Fruit fly (Drosophila melanogaster) whole organism, embryonic: ENCODE data around the gene Muc68D.

ENCODE experiments used
- BEAF-32 ChIP-seq: fragments of 200-800 bp; sonication (Bioruptor generic); optimal IDR thresholded peaks from 3 replicates; lab custom pipeline; 2017; ENCODE audit warnings: missing biosample characterization, missing genetic modification characterization, mild to moderate bottlenecking, moderate library complexity, missing genetic modification reagents
- Bdp1 ChIP-seq: fragments of 200-800 bp; sonication (Bioruptor generic); optimal IDR thresholded peaks from 3 replicates; lab custom pipeline; 2016; ENCODE audit warnings: missing biosample characterization, missing genetic modification characterization
- BtbVII ChIP-seq: fragments of 200-800 bp; sonication (Bioruptor generic); optimal IDR thresholded peaks from 3 replicates; lab custom pipeline; 2017; ENCODE audit warnings: missing biosample characterization, mild to moderate bottlenecking, missing genetic modification characterization
- CG10321 ChIP-seq: fragments of 200-800 bp; sonication (Bioruptor generic); IDR thresholded peaks from 2 replicates; pipeline ENCODE4 v1.3.6; 2022; ENCODE audit warnings: missing biosample characterization, missing genetic modification characterization
- CG10462 ChIP-seq: fragments of 200-800 bp; sonication (Bioruptor generic); optimal IDR thresholded peaks from 2 replicates; lab custom pipeline; 2016; ENCODE audit warnings: missing biosample characterization, missing genetic modification characterization
- CG11456 ChIP-seq: fragments of 200-800 bp; sonication (Bioruptor generic); IDR thresholded peaks from 3 replicates; pipeline ENCODE4 v1.3.6; 2022; ENCODE audit warnings: missing biosample characterization, missing genetic modification characterization
- CG11504 ChIP-seq: fragments of 200-800 bp; sonication (Bioruptor generic); optimal IDR thresholded peaks from 3 replicates; lab custom pipeline; 2019; ENCODE audit warnings: missing biosample characterization, mild to moderate bottlenecking, missing genetic modification characterization, moderate library complexity
- CG12219 ChIP-seq: fragments of 200-800 bp; sonication (Bioruptor generic); optimal IDR thresholded peaks from 3 replicates; lab custom pipeline; 2018; ENCODE audit warnings: missing biosample characterization, mild to moderate bottlenecking, missing genetic modification characterization
- CG12391 ChIP-seq: fragments of 200-800 bp; sonication (Bioruptor generic); optimal IDR thresholded peaks from 3 replicates; lab custom pipeline; 2018; ENCODE audit warnings: missing biosample characterization, mild to moderate bottlenecking, missing genetic modification characterization, moderate library complexity
- CG13287 ChIP-seq: fragments of 200-800 bp; sonication (Bioruptor generic); IDR thresholded peaks from 2 replicates; pipeline ENCODE4 v1.3.6; 2022; ENCODE audit warnings: missing biosample characterization, missing genetic modification characterization; ENCODE audit not compliant: partially characterized antibody
- CG14710 ChIP-seq: fragments of 200-800 bp; sonication (Bioruptor generic); optimal IDR thresholded peaks from 3 replicates; lab custom pipeline; 2019; ENCODE audit warnings: missing biosample characterization, mild to moderate bottlenecking, missing genetic modification characterization, moderate library complexity
- CG15073 ChIP-seq: fragments of 200-800 bp; sonication (Bioruptor generic); optimal IDR thresholded peaks from 2 replicates; lab custom pipeline; 2016; ENCODE audit warnings: missing biosample characterization, missing genetic modification characterization
- CG1603 ChIP-seq: fragments of 200-800 bp; sonication (Bioruptor generic); optimal IDR thresholded peaks from 2 replicates; lab custom pipeline; 2019; ENCODE audit warnings: missing biosample characterization, mild to moderate bottlenecking, missing genetic modification characterization, moderate library complexity
- CG16863 ChIP-seq: fragments of 200-800 bp; sonication (Bioruptor generic); optimal IDR thresholded peaks from 3 replicates; lab custom pipeline; 2016; ENCODE audit warnings: missing biosample characterization, missing genetic modification characterization
- CG17186 ChIP-seq: fragments of 200-800 bp; sonication (Bioruptor generic); optimal IDR thresholded peaks from 3 replicates; lab custom pipeline; 2017; ENCODE audit warnings: missing biosample characterization, missing genetic modification reagents, missing genetic modification characterization
- CG17912 ChIP-seq: fragments of 200-800 bp; sonication (Bioruptor generic); optimal IDR thresholded peaks from 2 replicates; lab custom pipeline; 2018; ENCODE audit warnings: missing biosample characterization, mild to moderate bottlenecking, missing genetic modification characterization
- CG18619 ChIP-seq: fragments of 200-800 bp; sonication (Bioruptor generic); optimal IDR thresholded peaks from 3 replicates; lab custom pipeline; 2017; ENCODE audit warnings: missing biosample characterization, mild to moderate bottlenecking, missing genetic modification characterization
- CG2116 ChIP-seq: fragments of 200-800 bp; sonication (Bioruptor generic); optimal IDR thresholded peaks from 3 replicates; lab custom pipeline; 2018; ENCODE audit warnings: missing biosample characterization, mild to moderate bottlenecking, missing genetic modification characterization
- CG4360 ChIP-seq: fragments of 200-800 bp; sonication (Bioruptor generic); IDR thresholded peaks from 2 replicates; pipeline ENCODE4 v1.3.6; 2022; ENCODE audit warnings: missing biosample characterization, missing genetic modification characterization
- CG6254 ChIP-seq: fragments of 200-800 bp; sonication (Bioruptor generic); optimal IDR thresholded peaks from 3 replicates; lab custom pipeline; 2017; ENCODE audit warnings: mild to moderate bottlenecking, missing biosample characterization, missing genetic modification reagents, missing genetic modification characterization
- CG7839 ChIP-seq: fragments of 200-800 bp; sonication (Bioruptor generic); optimal IDR thresholded peaks from 3 replicates; lab custom pipeline; 2018; ENCODE audit warnings: missing biosample characterization, mild to moderate bottlenecking, missing genetic modification characterization, moderate library complexity
- CG8290 ChIP-seq, 3 experiments: fragments of 200-800 bp; sonication (Bioruptor generic); optimal IDR thresholded peaks; 2 replicates each; lab custom pipeline; 2016 to 2019; ENCODE audit warnings: missing biosample characterization in 3 of 3, missing genetic modification characterization in 3 of 3, mild to moderate bottlenecking in 2 of 3, moderate library complexity in 1 of 3
- Camta ChIP-seq: fragments of 200-800 bp; sonication (Bioruptor generic); optimal IDR thresholded peaks from 2 replicates; lab custom pipeline; 2016; ENCODE audit warnings: missing biosample characterization, missing genetic modification characterization
- CkIIα-i1 ChIP-seq: fragments of 200-800 bp; sonication (Bioruptor generic); IDR thresholded peaks from 2 replicates; pipeline ENCODE4 v1.3.6; 2022; ENCODE audit warnings: missing biosample characterization, missing genetic modification characterization
- E2f2 ChIP-seq: fragments of 200-800 bp; sonication (Bioruptor generic); IDR thresholded peaks from 2 replicates; pipeline ENCODE4 v1.3.6; 2022; ENCODE audit warnings: missing biosample characterization, missing genetic modification characterization
- Ets97D ChIP-seq: fragments of 200-800 bp; sonication (Bioruptor generic); optimal IDR thresholded peaks from 3 replicates; lab custom pipeline; 2016; ENCODE audit warnings: missing biosample characterization, missing genetic modification characterization
- Fer1 ChIP-seq: fragments of 200-800 bp; sonication (Bioruptor generic); optimal IDR thresholded peaks from 2 replicates; lab custom pipeline; 2017; ENCODE audit warnings: missing biosample characterization, mild to moderate bottlenecking, missing genetic modification characterization
- Hr3 ChIP-seq: fragments of 200-800 bp; sonication (Bioruptor generic); optimal IDR thresholded peaks from 3 replicates; lab custom pipeline; 2016; ENCODE audit warnings: missing biosample characterization, missing genetic modification characterization
- MBD-R2 ChIP-seq: fragments of 200-800 bp; sonication (Bioruptor generic); IDR thresholded peaks from 2 replicates; pipeline ENCODE4 v1.3.6; 2022; ENCODE audit warnings: missing biosample characterization, missing genetic modification characterization
- Sry-δ ChIP-seq: fragments of 200-800 bp; sonication (Bioruptor generic); optimal IDR thresholded peaks from 2 replicates; lab custom pipeline; 2016; ENCODE audit warnings: missing biosample characterization, missing genetic modification characterization
- Xrp1 ChIP-seq: fragments of 200-800 bp; sonication (Bioruptor generic); IDR thresholded peaks from 2 replicates; pipeline ENCODE4 v1.3.6; 2022; ENCODE audit warnings: missing biosample characterization, missing genetic modification characterization
- chinmo ChIP-seq: fragments of 200-800 bp; sonication (Bioruptor generic); IDR thresholded peaks from 4 replicates; pipeline ENCODE4 v1.3.6; 2022; ENCODE audit warnings: missing biosample characterization, missing genetic modification characterization; ENCODE audit not compliant: partially characterized antibody
- dm ChIP-seq: fragments of 200-800 bp; sonication (Bioruptor generic); optimal IDR thresholded peaks from 3 replicates; lab custom pipeline; 2016; ENCODE audit warnings: missing biosample characterization, missing genetic modification characterization
- ewg ChIP-seq: fragments of 200-800 bp; sonication (Bioruptor generic); optimal IDR thresholded peaks from 3 replicates; lab custom pipeline; 2017; ENCODE audit warnings: mild to moderate bottlenecking, missing biosample characterization, missing genetic modification reagents, missing genetic modification characterization
- gfzf ChIP-seq: fragments of 200-800 bp; sonication (Bioruptor generic); optimal IDR thresholded peaks from 2 replicates; lab custom pipeline; 2016; ENCODE audit warnings: missing biosample characterization, mild to moderate bottlenecking, missing genetic modification characterization, moderate library complexity
- kah ChIP-seq: fragments of 200-800 bp; sonication (Bioruptor generic); optimal IDR thresholded peaks from 2 replicates; lab custom pipeline; 2018; ENCODE audit warnings: missing biosample characterization, mild to moderate bottlenecking, missing genetic modification characterization
- lilli ChIP-seq: fragments of 200-800 bp; sonication (Bioruptor generic); optimal IDR thresholded peaks from 3 replicates; lab custom pipeline; 2016; ENCODE audit warnings: missing biosample characterization, missing genetic modification characterization
- luna ChIP-seq: fragments of 200-800 bp; sonication (Bioruptor generic); optimal IDR thresholded peaks from 2 replicates; lab custom pipeline; 2016; ENCODE audit warnings: missing biosample characterization, missing genetic modification characterization
- mam ChIP-seq: fragments of 200-800 bp; sonication (Bioruptor generic); optimal IDR thresholded peaks from 3 replicates; lab custom pipeline; 2016; ENCODE audit warnings: missing biosample characterization, missing genetic modification characterization
- nerfin-1 ChIP-seq: fragments of 200-800 bp; sonication (Bioruptor generic); optimal IDR thresholded peaks from 3 replicates; lab custom pipeline; 2019; ENCODE audit warnings: missing biosample characterization, mild to moderate bottlenecking, missing genetic modification characterization, moderate library complexity
- nom ChIP-seq: fragments of 200-800 bp; sonication (Bioruptor generic); optimal IDR thresholded peaks from 2 replicates; lab custom pipeline; 2017; ENCODE audit warnings: missing biosample characterization, missing genetic modification characterization, mild to moderate bottlenecking, moderate library complexity, missing genetic modification reagents
- pho ChIP-seq: fragments of 200-800 bp; sonication (Bioruptor generic); optimal IDR thresholded peaks from 2 replicates; lab custom pipeline; 2016; ENCODE audit warnings: missing biosample characterization, missing genetic modification characterization
- scrt ChIP-seq: fragments of 200-800 bp; sonication (Bioruptor generic); optimal IDR thresholded peaks from 2 replicates; lab custom pipeline; 2018; ENCODE audit warnings: missing biosample characterization, mild to moderate bottlenecking, missing genetic modification characterization, moderate library complexity
- sens ChIP-seq: fragments of 200-800 bp; sonication (Bioruptor generic); peaks from one replicate; lab custom pipeline; 2016; ENCODE audit warnings: missing biosample characterization, missing genetic modification characterization
- shn ChIP-seq: fragments of 200-800 bp; sonication (Bioruptor generic); optimal IDR thresholded peaks from 3 replicates; lab custom pipeline; 2016; ENCODE audit warnings: missing biosample characterization, missing genetic modification characterization
- sna ChIP-seq: fragments of 200-800 bp; sonication (Bioruptor generic); IDR thresholded peaks from 2 replicates; pipeline ENCODE4 v1.3.6; 2022; ENCODE audit warnings: missing biosample characterization, missing genetic modification characterization; ENCODE audit not compliant: partially characterized antibody
- tap ChIP-seq: fragments of 200-800 bp; optimal IDR thresholded peaks from 3 replicates; lab custom pipeline; 2019; ENCODE audit warnings: missing biosample characterization, mild to moderate bottlenecking, missing genetic modification characterization, moderate library complexity
- twi ChIP-seq: fragments of 200-800 bp; optimal IDR thresholded peaks from 2 replicates; lab custom pipeline; 2019; ENCODE audit warnings: missing biosample characterization, mild to moderate bottlenecking, missing genetic modification characterization, moderate library complexity
- unpg ChIP-seq: fragments of 200-800 bp; sonication (Bioruptor generic); optimal IDR thresholded peaks from 3 replicates; lab custom pipeline; 2018; ENCODE audit warnings: missing biosample characterization, mild to moderate bottlenecking, missing genetic modification characterization, moderate library complexity
- zfh2 ChIP-seq: fragments of 200-800 bp; sonication (Bioruptor generic); optimal IDR thresholded peaks from 2 replicates; lab custom pipeline; 2016; ENCODE audit warnings: missing biosample characterization, missing genetic modification characterization

The Muc68D gene

DNA sequence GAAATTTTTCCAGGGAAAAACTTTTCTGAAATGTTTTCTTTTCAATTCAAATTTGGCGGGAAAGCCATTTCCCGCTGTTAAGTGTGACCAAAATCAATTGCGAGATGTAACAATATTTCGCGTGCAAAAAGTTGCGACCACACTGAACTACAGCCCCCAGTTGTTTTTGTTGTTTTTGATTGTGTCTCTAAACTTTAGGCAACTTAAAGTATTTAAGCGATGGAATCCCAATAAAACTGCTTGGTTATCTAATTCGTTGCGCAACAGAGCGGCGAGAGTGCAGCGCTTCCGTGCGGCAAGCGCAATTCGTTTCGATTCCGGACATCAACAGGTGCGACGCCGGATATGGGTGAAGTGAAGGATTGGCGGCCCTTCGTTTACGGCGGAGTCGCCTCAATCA, 51.2 kb downstream of the Muc68D start, which contains the start of gene Bmcp (continued):
- TF ChIP-seq BEAF-32 (GFP tag; lab: Kevin White, UChicago) = peak; percentile 26
- TF ChIP-seq twi (tag; lab: Kevin White, UChicago) = no peak
- no peak for TF ChIP-seq Xrp1 (GFP tag; lab: Robert Waterston, UW)
- peak; percentile 30 for TF ChIP-seq CG14710 (tag; lab: Kevin White, UChicago)
- no peak for TF ChIP-seq CG12219 (GFP tag; lab: Kevin White, UChicago)
- TF ChIP-seq CG15073 (GFP tag; lab: Kevin White, UChicago) = no peak
- peak; percentile 7 for TF ChIP-seq unpg (GFP tag; lab: Kevin White, UChicago)
- TF ChIP-seq Sry-δ (GFP tag; lab: Kevin White, UChicago) = peak; percentile 21
- TF ChIP-seq CG2116 (GFP tag; lab: Kevin White, UChicago) = peak; percentile 29
- TF ChIP-seq CG18619 (GFP tag; lab: Kevin White, UChicago) = peak; percentile 1
- no peak for TF ChIP-seq shn (GFP tag; lab: Kevin White, UChicago)
- peak; percentile 95 for TF ChIP-seq Ets97D (GFP tag; lab: Kevin White, UChicago)
- TF ChIP-seq Hr3 (GFP tag; lab: Kevin White, UChicago) = no peak
- TF ChIP-seq luna = no peak
- TF ChIP-seq dm = no peak
- TF ChIP-seq CG12391 = peak; percentile 10
- TF ChIP-seq tap (tag; lab: Kevin White, UChicago) = no peak
- TF ChIP-seq chinmo (GFP tag; lab: Robert Waterston, UW) = 0 out of 4 replicates have a peak, but pooled peaks have one; percentile 13
- peak; percentile 27 for TF ChIP-seq CG17186
- TF ChIP-seq BtbVII (GFP tag; lab: Kevin White, UChicago) = peak; percentile 38
- peak; percentile 30 for TF ChIP-seq CG11504 (tag; lab: Kevin White, UChicago)
- TF ChIP-seq CG16863 (GFP tag; lab: Kevin White, UChicago) = no peak
- TF ChIP-seq CG7839 (tag; lab: Kevin White, UChicago) = peak; percentile 12
- peak; percentile 46 for TF ChIP-seq CG1603 (tag; lab: Kevin White, UChicago)
- 0 out of 2 replicates have a peak, but pooled peaks have one; percentile 30 for TF ChIP-seq sna (GFP tag; lab: Robert Waterston, UW)
- peak; percentile 46 for TF ChIP-seq nerfin-1
- TF ChIP-seq CG8290 (GFP tag; optimal IDR thresholded peaks at IDR 0.05; lab: Kevin White, UChicago) = no peak
- peak in 1 of 2 experiments; percentile 28 for TF ChIP-seq CG8290 (tag; optimal IDR thresholded peaks at IDR 0.05; lab: Kevin White, UChicago)
- TF ChIP-seq kah (GFP tag; lab: Kevin White, UChicago) = peak; percentile 96
- TF ChIP-seq Fer1 = peak; percentile 35
- no peak for TF ChIP-seq CG6254 (GFP tag; lab: Kevin White, UChicago)
- TF ChIP-seq mam (GFP tag; lab: Kevin White, UChicago) = no peak
- no peak for TF ChIP-seq CG10462 (GFP tag; lab: Kevin White, UChicago)
- TF ChIP-seq CkIIα-i1 = no peak
- no peak for TF ChIP-seq sens
- peak; percentile 48; the same call in 1 of the 2 replicates for TF ChIP-seq CG13287 (GFP tag; lab: Robert Waterston, UW)
- TF ChIP-seq pho (GFP tag; lab: Kevin White, UChicago) = peak; percentile 16
- peak; percentile 54 for TF ChIP-seq MBD-R2 (GFP tag; lab: Robert Waterston, UW)
- TF ChIP-seq Bdp1 (GFP tag; lab: Kevin White, UChicago) = no peak
- TF ChIP-seq scrt (GFP tag; lab: Kevin White, UChicago) = peak; percentile 81
- peak; percentile 21 for TF ChIP-seq CG17912
- TF ChIP-seq gfzf (GFP tag; lab: Kevin White, UChicago) = peak; percentile 88
- no peak for TF ChIP-seq CG10321 (GFP tag; lab: Robert Waterston, UW)
- TF ChIP-seq ewg (GFP tag; lab: Kevin White, UChicago) = no peak
- TF ChIP-seq zfh2 = no peak
- TF ChIP-seq CG4360 (GFP tag; lab: Robert Waterston, UW) = peak; percentile 76
- no peak for TF ChIP-seq CG11456 (GFP tag; lab: Robert Waterston, UW)
- TF ChIP-seq E2f2 (GFP tag; lab: Robert Waterston, UW) = peak; percentile 94
- TF ChIP-seq nom (GFP tag; lab: Kevin White, UChicago) = peak; percentile 2
- TF ChIP-seq Camta (GFP tag; lab: Kevin White, UChicago) = no peak
- TF ChIP-seq lilli (GFP tag; lab: Kevin White, UChicago) = no peak
